Fruit fly (Drosophila melanogaster) whole organism, prepupa: ENCODE results near the gene CG3942.

ENCODE experiments used
- Blimp-1 ChIP-seq: fragments of 200-800 bp; sonication (Bioruptor generic); optimal IDR thresholded peaks from 3 replicates; lab custom pipeline; 2017; ENCODE audit warnings: missing biosample characterization, missing genetic modification characterization, mild to moderate bottlenecking, moderate library complexity, missing genetic modification reagents
- CG10631 ChIP-seq: fragments of 200-800 bp; sonication (Bioruptor generic); optimal IDR thresholded peaks from 2 replicates; lab custom pipeline; 2016; ENCODE audit warnings: missing biosample characterization, missing genetic modification characterization
- CG11762 ChIP-seq: fragments of 200-800 bp; sonication (Bioruptor generic); optimal IDR thresholded peaks from 3 replicates; lab custom pipeline; 2016; ENCODE audit warnings: missing biosample characterization, missing genetic modification characterization; ENCODE audit not compliant: insufficient read depth
- CG15336 ChIP-seq: fragments of 200-800 bp; sonication (Bioruptor generic); IDR thresholded peaks from 2 replicates; pipeline ENCODE4 v1.3.6; 2022; ENCODE audit warnings: missing biosample characterization, missing genetic modification characterization
- CG1621 ChIP-seq: fragments of 200-800 bp; sonication (Bioruptor generic); optimal IDR thresholded peaks from 3 replicates; lab custom pipeline; 2018; ENCODE audit warnings: missing biosample characterization, mild to moderate bottlenecking, missing genetic modification characterization
- CG31627 ChIP-seq: fragments of 200-800 bp; sonication (Bioruptor generic); optimal IDR thresholded peaks from 3 replicates; lab custom pipeline; 2016; ENCODE audit warnings: missing biosample characterization, missing genetic modification characterization
- CG32006 ChIP-seq: fragments of 200-800 bp; sonication (Bioruptor generic); optimal IDR thresholded peaks from 3 replicates; lab custom pipeline; 2017; ENCODE audit warnings: missing biosample characterization, mild to moderate bottlenecking, missing genetic modification characterization
- CG34406 ChIP-seq: fragments of 200-800 bp; sonication (Bioruptor generic); optimal IDR thresholded peaks from 3 replicates; lab custom pipeline; 2016; ENCODE audit warnings: missing biosample characterization, missing genetic modification characterization
- CG3919 ChIP-seq: fragments of 200-800 bp; sonication (Bioruptor generic); optimal IDR thresholded peaks from 3 replicates; lab custom pipeline; 2016; ENCODE audit warnings: missing biosample characterization, missing genetic modification characterization
- CG4318 ChIP-seq: fragments of 200-800 bp; sonication (Bioruptor generic); optimal IDR thresholded peaks from 3 replicates; lab custom pipeline; 2017; ENCODE audit warnings: missing biosample characterization, mild to moderate bottlenecking, missing genetic modification characterization
- CG6276 ChIP-seq: fragments of 200-800 bp; sonication (Bioruptor generic); optimal IDR thresholded peaks from 2 replicates; lab custom pipeline; 2017; ENCODE audit warnings: missing biosample characterization, mild to moderate bottlenecking, missing genetic modification characterization
- CG6854 ChIP-seq: fragments of 200-800 bp; sonication (Bioruptor generic); optimal IDR thresholded peaks from 2 replicates; lab custom pipeline; 2017; ENCODE audit warnings: missing biosample characterization, mild to moderate bottlenecking, missing genetic modification characterization
- CG7368 ChIP-seq: fragments of 200-800 bp; sonication (Bioruptor generic); optimal IDR thresholded peaks from 3 replicates; lab custom pipeline; 2016; ENCODE audit warnings: missing biosample characterization, missing genetic modification characterization
- CG8119 ChIP-seq: fragments of 200-800 bp; sonication (Bioruptor generic); IDR thresholded peaks from 3 replicates; pipeline ENCODE4 v1.3.6; 2022; ENCODE audit warnings: missing biosample characterization, missing genetic modification characterization
- CG8632 ChIP-seq: fragments of 200-800 bp; sonication (Bioruptor generic); optimal IDR thresholded peaks from 3 replicates; lab custom pipeline; 2016; ENCODE audit warnings: missing biosample characterization, missing genetic modification characterization
- CG9139 ChIP-seq: fragments of 200-800 bp; sonication (Bioruptor generic); optimal IDR thresholded peaks from 3 replicates; lab custom pipeline; 2017; ENCODE audit warnings: missing biosample characterization, mild to moderate bottlenecking, missing genetic modification characterization
- Eip78C ChIP-seq: fragments of 200-800 bp; sonication (Bioruptor generic); peaks from one replicate; lab custom pipeline; 2016; ENCODE audit warnings: missing biosample characterization, missing genetic modification characterization
- Ets21C ChIP-seq: fragments of 200-800 bp; sonication (Bioruptor generic); optimal IDR thresholded peaks from 3 replicates; lab custom pipeline; 2016; ENCODE audit warnings: missing biosample characterization, missing genetic modification characterization
- Ets96B ChIP-seq: fragments of 200-800 bp; optimal IDR thresholded peaks from 2 replicates; lab custom pipeline; 2019; ENCODE audit warnings: missing biosample characterization, mild to moderate bottlenecking, missing genetic modification characterization, moderate library complexity
- Gug ChIP-seq: fragments of 200-800 bp; sonication (Bioruptor generic); IDR thresholded peaks from 2 replicates; pipeline ENCODE4 v1.3.6; 2022; ENCODE audit warnings: missing biosample characterization, missing genetic modification characterization
- Hr39 ChIP-seq: fragments of 200-800 bp; sonication (Bioruptor generic); optimal IDR thresholded peaks from 2 replicates; lab custom pipeline; 2016; ENCODE audit warnings: missing biosample characterization, missing genetic modification characterization
- Hr4 ChIP-seq: fragments of 200-800 bp; sonication (Bioruptor generic); optimal IDR thresholded peaks from 3 replicates; lab custom pipeline; 2016; ENCODE audit warnings: missing biosample characterization, missing genetic modification characterization
- Lpt ChIP-seq: fragments of 200-800 bp; sonication (Bioruptor generic); optimal IDR thresholded peaks from 3 replicates; lab custom pipeline; 2016; ENCODE audit warnings: missing biosample characterization, missing genetic modification characterization
- OdsH ChIP-seq: fragments of 200-800 bp; sonication (Bioruptor generic); optimal IDR thresholded peaks from 3 replicates; lab custom pipeline; 2016; ENCODE audit warnings: missing biosample characterization, missing genetic modification characterization
- Sox14 ChIP-seq: fragments of 200-800 bp; sonication (Bioruptor generic); optimal IDR thresholded peaks from 3 replicates; lab custom pipeline; 2016; ENCODE audit warnings: missing biosample characterization, missing genetic modification characterization
- Sox15 ChIP-seq: fragments of 200-800 bp; sonication (Bioruptor generic); optimal IDR thresholded peaks from 3 replicates; lab custom pipeline; 2016; ENCODE audit warnings: missing biosample characterization, missing genetic modification characterization
- acj6 ChIP-seq: fragments of 200-800 bp; sonication (Bioruptor generic); optimal IDR thresholded peaks from 3 replicates; lab custom pipeline; 2016; ENCODE audit warnings: missing biosample characterization, missing genetic modification characterization
- dac ChIP-seq: fragments of 200-800 bp; sonication (Bioruptor generic); optimal IDR thresholded peaks from 2 replicates; lab custom pipeline; 2017; ENCODE audit warnings: missing biosample characterization, mild to moderate bottlenecking, missing genetic modification characterization
- eg ChIP-seq: fragments of 200-800 bp; sonication (Bioruptor generic); IDR thresholded peaks from 3 replicates; pipeline ENCODE4 v1.3.6; 2022; ENCODE audit warnings: missing biosample characterization, missing genetic modification characterization
- esn ChIP-seq: fragments of 200-800 bp; sonication (Bioruptor generic); optimal IDR thresholded peaks from 2 replicates; lab custom pipeline; 2016; ENCODE audit warnings: missing biosample characterization, mild to moderate bottlenecking, missing genetic modification characterization, moderate library complexity
- fd59A ChIP-seq: fragments of 200-800 bp; sonication (Bioruptor generic); optimal IDR thresholded peaks from 2 replicates; lab custom pipeline; 2017; ENCODE audit warnings: missing biosample characterization, mild to moderate bottlenecking, missing genetic modification characterization, missing genetic modification reagents
- fd85E ChIP-seq: fragments of 200-800 bp; sonication (Bioruptor generic); optimal IDR thresholded peaks from 3 replicates; lab custom pipeline; 2016; ENCODE audit warnings: missing biosample characterization, missing genetic modification characterization
- fkh ChIP-seq: fragments of 200-800 bp; sonication (Bioruptor generic); optimal IDR thresholded peaks from 3 replicates; lab custom pipeline; 2017; ENCODE audit warnings: missing biosample characterization, mild to moderate bottlenecking, missing genetic modification characterization, moderate library complexity
- lz ChIP-seq: fragments of 200-800 bp; sonication (Bioruptor generic); optimal IDR thresholded peaks from 3 replicates; lab custom pipeline; 2016; ENCODE audit warnings: missing biosample characterization, missing genetic modification characterization
- net ChIP-seq: fragments of 200-800 bp; sonication (Bioruptor generic); optimal IDR thresholded peaks from 3 replicates; lab custom pipeline; 2016; ENCODE audit warnings: missing biosample characterization, missing genetic modification characterization
- pdm3 ChIP-seq: fragments of 200-800 bp; sonication (Bioruptor generic); optimal IDR thresholded peaks from 3 replicates; lab custom pipeline; 2016; ENCODE audit warnings: missing biosample characterization, missing genetic modification characterization
- salr ChIP-seq, 2 experiments: fragments of 200-800 bp; sonication (Bioruptor generic); optimal IDR thresholded peaks; 3 replicates each; lab custom pipeline; 2016 to 2018; ENCODE audit warnings: missing biosample characterization in 2 of 2, missing genetic modification characterization in 2 of 2, mild to moderate bottlenecking in 1 of 2
- spab ChIP-seq: fragments of 200-800 bp; sonication (Bioruptor generic); optimal IDR thresholded peaks from 2 replicates; lab custom pipeline; 2017; ENCODE audit warnings: missing biosample characterization, mild to moderate bottlenecking, missing genetic modification characterization, missing genetic modification reagents
- ss ChIP-seq, 2 experiments: fragments of 200-800 bp; sonication (Bioruptor generic); optimal IDR thresholded peaks; 2 replicates in 1 of 2; 3 replicates in 1 of 2; lab custom pipeline; 2017 to 2018; ENCODE audit warnings: mild to moderate bottlenecking in 2 of 2, missing biosample characterization in 2 of 2, missing genetic modification characterization in 2 of 2, moderate library complexity in 1 of 2
- svp ChIP-seq: fragments of 200-800 bp; sonication (Bioruptor generic); peaks from one replicate; lab custom pipeline; 2016; ENCODE audit warnings: missing biosample characterization, missing genetic modification characterization
- topi ChIP-seq: fragments of 200-800 bp; sonication (Bioruptor generic); optimal IDR thresholded peaks from 3 replicates; lab custom pipeline; 2016; ENCODE audit warnings: missing biosample characterization, missing genetic modification characterization
- vri ChIP-seq: fragments of 200-800 bp; sonication (Bioruptor generic); optimal IDR thresholded peaks from 3 replicates; lab custom pipeline; 2016; ENCODE audit warnings: missing biosample characterization, mild to moderate bottlenecking, missing genetic modification characterization

CG3942 gene

dm6 chr3R:12288580-12289299 is 34.8 kb downstream of the CG3942 start (continued):
- peak; percentile 46 for TF ChIP-seq Ets96B (tag; lab: Kevin White, UChicago)
- TF ChIP-seq spab: peak; percentile 4
- no peak for TF ChIP-seq CG4318 (GFP tag; lab: Kevin White, UChicago)
- no peak for TF ChIP-seq Ets21C
- peak; percentile 29; the same call in 1 of the 3 replicates for TF ChIP-seq eg (GFP tag; lab: Robert Waterston, UW)
- no peak for TF ChIP-seq salr (GFP tag; optimal IDR thresholded peaks at IDR 0.05; lab: Kevin White, UChicago)
- TF ChIP-seq Eip78C (GFP tag; lab: Kevin White, UChicago): peak; percentile 66
- no peak for TF ChIP-seq acj6 (GFP tag; lab: Kevin White, UChicago)
- no peak for TF ChIP-seq fd85E (GFP tag; lab: Kevin White, UChicago)

dm6 chr3R:12290466-12291237 is 36.7 kb downstream of the CG3942 start:
- peak; percentile 43 for TF ChIP-seq fkh
- TF ChIP-seq svp (GFP tag; lab: Kevin White, UChicago): peak; percentile 58
- no peak for TF ChIP-seq Hr39
- no peak for TF ChIP-seq topi (GFP tag; lab: Kevin White, UChicago)
- TF ChIP-seq acj6 (GFP tag; lab: Kevin White, UChicago): no peak
- TF ChIP-seq CG34406 (GFP tag; lab: Kevin White, UChicago): no peak
- TF ChIP-seq pdm3 (GFP tag; lab: Kevin White, UChicago): no peak
- no peak for TF ChIP-seq CG7368 (GFP tag; lab: Kevin White, UChicago)
- no peak for TF ChIP-seq CG11762
- no peak for TF ChIP-seq CG6854 (GFP tag; lab: Kevin White, UChicago)
- no peak for TF ChIP-seq fd85E (GFP tag; lab: Kevin White, UChicago)
- no peak for TF ChIP-seq OdsH (GFP tag; lab: Kevin White, UChicago)

- TF ChIP-seq CG15336 (GFP tag; lab: Robert Waterston, UW) (no peak), svp (GFP tag; lab: Kevin White, UChicago) (peak; percentile 68)
These were observed 37.9 kb downstream of the CG3942 start for dm6 chr3R:12291872-12292271.

dm6 chr3R:12297261-12297660 is 43.3 kb downstream of the CG3942 start:
- peak; percentile 13 for TF ChIP-seq spab
- no peak for TF ChIP-seq lz (GFP tag; lab: Kevin White, UChicago)
- TF ChIP-seq CG10631: peak; percentile 9
- TF ChIP-seq OdsH (GFP tag; lab: Kevin White, UChicago): peak; percentile 46
- TF ChIP-seq Hr39: no peak
- no peak for TF ChIP-seq esn (GFP tag; lab: Kevin White, UChicago)
- peak; percentile 39 for TF ChIP-seq Ets96B (tag; lab: Kevin White, UChicago)
- no peak for TF ChIP-seq vri (GFP tag; lab: Kevin White, UChicago)
- TF ChIP-seq acj6 (GFP tag; lab: Kevin White, UChicago): peak; percentile 28
- peak; percentile 86 for TF ChIP-seq CG8119 (GFP tag; lab: Robert Waterston, UW)
- no peak for TF ChIP-seq Sox15
- TF ChIP-seq CG31627: no peak
- TF ChIP-seq CG8632 (GFP tag; lab: Kevin White, UChicago): no peak
- TF ChIP-seq CG6854 (GFP tag; lab: Kevin White, UChicago): no peak
- TF ChIP-seq CG6276 (GFP tag; lab: Kevin White, UChicago): peak; percentile 78
- peak; percentile 39 for TF ChIP-seq CG3919 (GFP tag; lab: Kevin White, UChicago)
- TF ChIP-seq CG34406 (GFP tag; lab: Kevin White, UChicago): no peak
- peak; percentile 81 for TF ChIP-seq Hr4 (GFP tag; lab: Kevin White, UChicago)
- peak; percentile 28 for TF ChIP-seq net (GFP tag; lab: Kevin White, UChicago)
- no peak for TF ChIP-seq CG9139 (GFP tag; lab: Kevin White, UChicago)
- no peak for TF ChIP-seq Ets21C
- peak; percentile 45 for TF ChIP-seq Sox14 (GFP tag; lab: Kevin White, UChicago)
- peak; percentile 84 for TF ChIP-seq CG15336 (GFP tag; lab: Robert Waterston, UW)
- peak; percentile 39 for TF ChIP-seq dac (GFP tag; lab: Kevin White, UChicago)
- TF ChIP-seq Blimp-1 (GFP tag; lab: Kevin White, UChicago): no peak
- TF ChIP-seq topi (GFP tag; lab: Kevin White, UChicago): no peak
- TF ChIP-seq CG1621 (tag; lab: Kevin White, UChicago): peak; percentile 2
- no peak for TF ChIP-seq fd59A (GFP tag; lab: Kevin White, UChicago)
- peak; percentile 61 for TF ChIP-seq Lpt (GFP tag; lab: Kevin White, UChicago)
- TF ChIP-seq CG7368 (GFP tag; lab: Kevin White, UChicago): no peak
- peak; percentile 78 for TF ChIP-seq CG32006 (GFP tag; lab: Kevin White, UChicago)
- TF ChIP-seq ss (GFP tag; optimal IDR thresholded peaks at IDR 0.05; lab: Kevin White, UChicago): no peak
- TF ChIP-seq Gug (GFP tag; lab: Robert Waterston, UW): peak; percentile 58
